Fruit fly (Drosophila melanogaster) S2 (cell line): Measurements from ENCODE around the gene CG5707.

Source experiments
- CG8478 ChIP-seq: fragments of >200 bp; optimal IDR thresholded peaks from 2 replicates; lab custom pipeline; 2018
- CTCF ChIP-seq, 2 experiments: fragments of >200 bp; optimal IDR thresholded peaks; 2 replicates each; lab custom pipeline; 2018

dm6 chr3L:2164805-2165204 lies 27.2 kb downstream of the CG5707 start:
- no peak for TF ChIP-seq CG8478 (lab: Kevin White, UChicago)
- no peak for TF ChIP-seq CTCF (optimal IDR thresholded peaks at IDR 0.05; lab: Kevin White, UChicago)
